Fruit fly (Drosophila melanogaster): Measurements from ENCODE around the gene ND-51.

DNA sequence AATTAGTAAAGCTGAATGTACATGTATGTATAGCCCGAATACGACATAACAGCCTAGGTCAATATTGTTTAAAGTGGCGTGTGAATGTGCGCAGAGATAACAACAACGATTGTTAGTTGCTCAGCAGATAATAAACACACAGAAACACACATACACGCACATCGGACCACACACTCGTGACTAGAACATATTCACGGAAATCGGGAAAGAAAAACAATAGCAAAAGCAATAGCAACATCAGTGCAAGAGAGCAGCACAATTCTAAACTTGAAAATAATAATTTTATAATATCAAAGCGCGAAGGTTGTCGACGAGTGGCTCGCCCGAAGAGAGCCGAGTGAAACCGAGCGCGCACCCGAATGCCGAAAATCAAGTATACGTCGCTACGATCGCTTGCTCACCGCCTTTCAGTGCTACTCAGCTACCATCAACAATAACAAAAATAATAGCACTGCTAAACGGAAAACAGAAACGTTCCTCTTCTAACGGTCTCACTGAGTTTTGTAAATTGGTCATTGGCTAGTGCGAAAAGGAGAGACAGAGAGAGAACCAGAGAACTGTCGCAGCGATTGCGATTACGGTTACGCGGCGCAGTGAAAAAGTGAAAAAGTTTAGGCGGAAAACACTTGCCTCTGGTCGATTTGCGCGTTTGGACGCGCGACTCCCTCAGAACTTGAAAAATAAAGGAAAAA is 20.5 kb upstream of the ND-51 start:
- no peak for TF ChIP-seq CG11696 (GFP tag; IDR thresholded peaks at IDR 0.05)
- TF ChIP-seq CG12104 (GFP tag; optimal IDR thresholded peaks at IDR 0.05) = no peak
- peak; percentile 24 for TF ChIP-seq lbe (GFP tag; optimal IDR thresholded peaks at IDR 0.05)
- TF ChIP-seq crol (GFP tag; IDR thresholded peaks at IDR 0.05) = no peak
- 0 out of 2 replicates have a peak, but pooled peaks have one; percentile 26 for TF ChIP-seq CG13287 (GFP tag; IDR thresholded peaks at IDR 0.05; ENCODE audit: partially characterized antibody)
- TF ChIP-seq Sox102F (GFP tag; optimal IDR thresholded peaks at IDR 0.05) = peak; percentile 1
